Fruit fly (Drosophila melanogaster) whole organism, embryonic: ENCODE data around the gene COX7AL.

Experiments used
- Aef1 ChIP-seq: fragments of 200-800 bp; sonication (Bioruptor generic); IDR thresholded peaks from 3 replicates; pipeline ENCODE4 v1.3.6; 2022; ENCODE audit warnings: missing biosample characterization, missing genetic modification characterization
- CG10979 ChIP-seq: fragments of 200-800 bp; sonication (Bioruptor generic); optimal IDR thresholded peaks from 2 replicates; lab custom pipeline; 2018; ENCODE audit warnings: missing biosample characterization, mild to moderate bottlenecking, missing genetic modification characterization, moderate library complexity
- CG11085 ChIP-seq: fragments of 200-800 bp; sonication (Bioruptor generic); IDR thresholded peaks from 2 replicates; pipeline ENCODE4 v1.3.6; 2022; ENCODE audit warnings: missing biosample characterization, missing genetic modification characterization
- CG11504 ChIP-seq: fragments of 200-800 bp; sonication (Bioruptor generic); optimal IDR thresholded peaks from 3 replicates; lab custom pipeline; 2019; ENCODE audit warnings: missing biosample characterization, mild to moderate bottlenecking, missing genetic modification characterization, moderate library complexity
- CG11560 ChIP-seq: fragments of 200-800 bp; sonication (Bioruptor generic); IDR thresholded peaks from 3 replicates; pipeline ENCODE4 v1.3.6; 2022; ENCODE audit warnings: missing biosample characterization, missing genetic modification characterization
- CG11695 ChIP-seq: fragments of 200-800 bp; sonication (Bioruptor generic); IDR thresholded peaks from 3 replicates; pipeline ENCODE4 v1.3.6; 2022; ENCODE audit warnings: missing biosample characterization, missing genetic modification characterization
- CG13424 ChIP-seq: fragments of 200-800 bp; sonication (Bioruptor generic); optimal IDR thresholded peaks from 2 replicates; lab custom pipeline; 2019; ENCODE audit warnings: missing biosample characterization, mild to moderate bottlenecking, missing genetic modification characterization, moderate library complexity
- CG16779 ChIP-seq: fragments of 200-800 bp; sonication (Bioruptor generic); IDR thresholded peaks from 2 replicates; pipeline ENCODE4 v1.3.6; 2022; ENCODE audit warnings: missing biosample characterization, missing genetic modification characterization
- CG17568 ChIP-seq: fragments of 200-800 bp; sonication (Bioruptor generic); optimal IDR thresholded peaks from 2 replicates; lab custom pipeline; 2018; ENCODE audit warnings: missing biosample characterization, mild to moderate bottlenecking, missing genetic modification characterization, moderate library complexity
- CG2712 ChIP-seq: fragments of 200-800 bp; optimal IDR thresholded peaks from 3 replicates; lab custom pipeline; 2019; ENCODE audit warnings: missing biosample characterization, mild to moderate bottlenecking, missing genetic modification characterization, moderate library complexity
- CG31441 ChIP-seq: fragments of 200-800 bp; sonication (Bioruptor generic); IDR thresholded peaks from 2 replicates; pipeline ENCODE4 v1.3.6; 2022; ENCODE audit warnings: missing biosample characterization, missing genetic modification characterization
- CG4617 ChIP-seq: fragments of 200-800 bp; sonication (Bioruptor generic); optimal IDR thresholded peaks from 3 replicates; lab custom pipeline; 2016; ENCODE audit warnings: missing biosample characterization, missing genetic modification characterization, borderline replicate concordance
- CG6689 ChIP-seq: fragments of 200-800 bp; sonication (Bioruptor generic); IDR thresholded peaks from 2 replicates; pipeline ENCODE4 v1.3.6; 2022; ENCODE audit warnings: missing biosample characterization, missing genetic modification characterization
- CG6791 ChIP-seq: fragments of 200-800 bp; sonication (Bioruptor generic); IDR thresholded peaks from 3 replicates; pipeline ENCODE4 v1.3.6; 2022; ENCODE audit warnings: missing biosample characterization, missing genetic modification characterization; ENCODE audit not compliant: partially characterized antibody
- CG7271 ChIP-seq: fragments of 200-800 bp; sonication (Bioruptor generic); optimal IDR thresholded peaks from 2 replicates; lab custom pipeline; 2018; ENCODE audit warnings: missing biosample characterization, mild to moderate bottlenecking, missing genetic modification characterization, moderate library complexity
- CG8089 ChIP-seq: fragments of 200-800 bp; sonication (Bioruptor generic); optimal IDR thresholded peaks from 3 replicates; lab custom pipeline; 2016; ENCODE audit warnings: missing biosample characterization, missing genetic modification characterization
- CG8281 ChIP-seq: fragments of 200-800 bp; sonication (Bioruptor generic); optimal IDR thresholded peaks from 2 replicates; lab custom pipeline; 2018; ENCODE audit warnings: missing biosample characterization, mild to moderate bottlenecking, missing genetic modification characterization, moderate library complexity
- CG8478 ChIP-seq: fragments of >200 bp; optimal IDR thresholded peaks from 2 replicates; lab custom pipeline; 2018
- CG8924 ChIP-seq: fragments of 200-800 bp; optimal IDR thresholded peaks from 3 replicates; lab custom pipeline; 2019; ENCODE audit warnings: missing biosample characterization, mild to moderate bottlenecking, missing genetic modification characterization, moderate library complexity
- CG9609 ChIP-seq: fragments of 200-800 bp; sonication (Bioruptor generic); optimal IDR thresholded peaks from 3 replicates; lab custom pipeline; 2016; ENCODE audit warnings: missing biosample characterization, missing genetic modification characterization
- D19B ChIP-seq: fragments of 200-800 bp; sonication (Bioruptor generic); optimal IDR thresholded peaks from 2 replicates; lab custom pipeline; 2017; ENCODE audit warnings: missing biosample characterization, mild to moderate bottlenecking, missing genetic modification characterization
- Dek ChIP-seq: fragments of 200-800 bp; sonication (Bioruptor generic); optimal IDR thresholded peaks from 3 replicates; lab custom pipeline; 2019; ENCODE audit warnings: missing biosample characterization, mild to moderate bottlenecking, missing genetic modification characterization, moderate library complexity
- Ets97D ChIP-seq: fragments of 200-800 bp; sonication (Bioruptor generic); optimal IDR thresholded peaks from 3 replicates; lab custom pipeline; 2016; ENCODE audit warnings: missing biosample characterization, missing genetic modification characterization
- H15 ChIP-seq: fragments of 200-800 bp; sonication (Bioruptor generic); IDR thresholded peaks from 3 replicates; pipeline ENCODE4 v1.3.6; 2022; ENCODE audit warnings: missing biosample characterization, missing genetic modification characterization
- Hmr ChIP-seq: fragments of 200-800 bp; sonication (Bioruptor generic); optimal IDR thresholded peaks from 3 replicates; lab custom pipeline; 2017; ENCODE audit warnings: mild to moderate bottlenecking, missing biosample characterization, missing genetic modification reagents, missing genetic modification characterization
- Jarid2 ChIP-seq: fragments of 200-800 bp; sonication (Bioruptor generic); optimal IDR thresholded peaks from 3 replicates; lab custom pipeline; 2017; ENCODE audit warnings: mild to moderate bottlenecking, missing biosample characterization, missing genetic modification reagents, missing genetic modification characterization
- MESR4 ChIP-seq: fragments of 200-800 bp; sonication (Bioruptor generic); optimal IDR thresholded peaks from 2 replicates; lab custom pipeline; 2018; ENCODE audit warnings: missing biosample characterization, mild to moderate bottlenecking, missing genetic modification characterization, moderate library complexity
- MTF-1 ChIP-seq: fragments of 200-800 bp; sonication (Bioruptor generic); optimal IDR thresholded peaks from 2 replicates; lab custom pipeline; 2018; ENCODE audit warnings: missing biosample characterization, mild to moderate bottlenecking, missing genetic modification characterization, borderline replicate concordance
- NFAT ChIP-seq: fragments of 200-800 bp; sonication (Bioruptor generic); IDR thresholded peaks from 2 replicates; pipeline ENCODE4 v1.3.6; 2022; ENCODE audit warnings: missing biosample characterization, missing genetic modification characterization
- Nf-YA ChIP-seq: fragments of 200-800 bp; sonication (Bioruptor generic); IDR thresholded peaks from 2 replicates; pipeline ENCODE4 v1.3.6; 2022; ENCODE audit warnings: missing biosample characterization, missing genetic modification characterization
- Sin3A ChIP-seq: fragments of >200 bp; optimal IDR thresholded peaks from 2 replicates; lab custom pipeline; 2018
- Spps ChIP-seq: fragments of 200-800 bp; sonication (Bioruptor generic); optimal IDR thresholded peaks from 2 replicates; lab custom pipeline; 2018; ENCODE audit warnings: missing biosample characterization, mild to moderate bottlenecking, missing genetic modification characterization
- Sry-β ChIP-seq: fragments of 200-800 bp; sonication (Bioruptor generic); optimal IDR thresholded peaks from 2 replicates; lab custom pipeline; 2018; ENCODE audit warnings: missing biosample characterization, mild to moderate bottlenecking, missing genetic modification characterization, moderate library complexity
- TFAM ChIP-seq: fragments of 200-800 bp; sonication (Bioruptor generic); optimal IDR thresholded peaks from 2 replicates; lab custom pipeline; 2017; ENCODE audit warnings: missing biosample characterization, missing genetic modification characterization, inconsistent platforms
- Taf1 ChIP-seq: fragments of 200-800 bp; sonication (Bioruptor generic); IDR thresholded peaks from 2 replicates; pipeline ENCODE4 v1.3.6; 2022; ENCODE audit warnings: missing biosample characterization, missing genetic modification characterization
- bbx ChIP-seq: fragments of 200-800 bp; sonication (Bioruptor generic); IDR thresholded peaks from 2 replicates; pipeline ENCODE4 v1.3.6; 2022; ENCODE audit warnings: missing biosample characterization, missing genetic modification characterization; ENCODE audit not compliant: partially characterized antibody
- chn ChIP-seq: fragments of 200-800 bp; sonication (Bioruptor generic); optimal IDR thresholded peaks from 2 replicates; lab custom pipeline; 2016; ENCODE audit warnings: missing biosample characterization, missing genetic modification characterization
- crol ChIP-seq: fragments of 200-800 bp; sonication (Bioruptor generic); IDR thresholded peaks from 2 replicates; pipeline ENCODE4 v1.3.6; 2022; ENCODE audit warnings: missing biosample characterization, missing genetic modification characterization
- fd3F ChIP-seq: fragments of 200-800 bp; sonication (Bioruptor generic); optimal IDR thresholded peaks from 2 replicates; lab custom pipeline; 2018; ENCODE audit warnings: missing biosample characterization, mild to moderate bottlenecking, missing genetic modification characterization, moderate library complexity
- gcm2 ChIP-seq: fragments of 200-800 bp; sonication (Bioruptor generic); optimal IDR thresholded peaks from 2 replicates; lab custom pipeline; 2016; ENCODE audit warnings: missing biosample characterization, missing genetic modification characterization
- hkb ChIP-seq, 2 experiments: fragments of 200-800 bp in 1 of 2; fragments of >200 bp in 1 of 2; sonication (Bioruptor generic) in 1 of 2; IDR thresholded peaks in 1 of 2; optimal IDR thresholded peaks in 1 of 2; 2 replicates each; pipeline versions ENCODE4 v1.3.6 to Lab custom; 2017 to 2022; ENCODE audit warnings: missing biosample characterization in 1 of 2, missing genetic modification characterization in 1 of 2
- inv ChIP-seq: fragments of 200-800 bp; sonication (Bioruptor generic); IDR thresholded peaks from 2 replicates; pipeline ENCODE4 v1.3.6; 2022; ENCODE audit warnings: missing biosample characterization, missing genetic modification characterization; ENCODE audit not compliant: partially characterized antibody
- jing ChIP-seq: fragments of 200-800 bp; sonication (Bioruptor generic); optimal IDR thresholded peaks from 2 replicates; lab custom pipeline; 2018; ENCODE audit warnings: missing biosample characterization, mild to moderate bottlenecking, missing genetic modification characterization
- ken ChIP-seq: fragments of 200-800 bp; sonication (Bioruptor generic); IDR thresholded peaks from 3 replicates; pipeline ENCODE4 v1.3.6; 2022; ENCODE audit warnings: missing biosample characterization, missing genetic modification characterization
- mam ChIP-seq: fragments of 200-800 bp; sonication (Bioruptor generic); optimal IDR thresholded peaks from 3 replicates; lab custom pipeline; 2016; ENCODE audit warnings: missing biosample characterization, missing genetic modification characterization
- pan ChIP-seq, 4 experiments: fragments of >200 bp in 3 of 4; fragments of 200-800 bp in 1 of 4; sonication (Bioruptor generic) in 1 of 4; optimal IDR thresholded peaks in 3 of 4; IDR thresholded peaks in 1 of 4; 2 replicates each; pipeline versions ENCODE4 v1.3.6 to Lab custom; 2017 to 2022; ENCODE audit warnings: missing biosample characterization in 2 of 4, missing genetic modification characterization in 2 of 4, mixed read lengths in 1 of 4
- pzg ChIP-seq: fragments of 200-800 bp; sonication (Bioruptor generic); optimal IDR thresholded peaks from 3 replicates; lab custom pipeline; 2018; ENCODE audit warnings: missing biosample characterization, mild to moderate bottlenecking, missing genetic modification characterization, moderate library complexity
- rib ChIP-seq: fragments of 200-800 bp; sonication (Bioruptor generic); IDR thresholded peaks from 2 replicates; pipeline ENCODE4 v1.3.6; 2022; ENCODE audit warnings: missing biosample characterization, missing genetic modification characterization
- tx ChIP-seq: fragments of 200-800 bp; sonication (Bioruptor generic); optimal IDR thresholded peaks from 2 replicates; lab custom pipeline; 2016; ENCODE audit warnings: missing biosample characterization, missing genetic modification characterization
- usp ChIP-seq: fragments of >200 bp; optimal IDR thresholded peaks from 2 replicates; lab custom pipeline; 2017; ENCODE audit warnings: missing biosample characterization, missing genetic modification characterization
- z ChIP-seq: fragments of 200-800 bp; sonication (Bioruptor generic); IDR thresholded peaks from 3 replicates; pipeline ENCODE4 v1.3.6; 2022; ENCODE audit warnings: missing biosample characterization, missing genetic modification characterization

COX7AL gene

dm6 chr3R:8313038-8313437 is 30.4 kb upstream of the COX7AL start, which contains the start of gene CG7483 (continued):
- no peak for TF ChIP-seq pan (optimal IDR thresholded peaks at IDR 0.05; lab: Kevin White, UChicago)
- TF ChIP-seq pan (GFP tag; optimal IDR thresholded peaks at IDR 0.05 in 1 of 2, IDR thresholded peaks at IDR 0.05 in 1 of 2) = peak in 1 of 2 experiments; percentile 5
- TF ChIP-seq CG8089 (GFP tag; lab: Kevin White, UChicago) = no peak
- no peak for TF ChIP-seq tx
- TF ChIP-seq CG7271 (tag; lab: Kevin White, UChicago) = peak; percentile 3
- TF ChIP-seq CG11695 (GFP tag; lab: Robert Waterston, UW) = no peak
- TF ChIP-seq Taf1 (GFP tag; lab: Robert Waterston, UW) = no peak
- TF ChIP-seq hkb (optimal IDR thresholded peaks at IDR 0.05; lab: Kevin White, UChicago) = no peak
- TF ChIP-seq hkb (GFP tag; IDR thresholded peaks at IDR 0.05; lab: Robert Waterston, UW) = no peak
- TF ChIP-seq CG8281 (tag; lab: Kevin White, UChicago) = no peak
- no peak for TF ChIP-seq ken (GFP tag; lab: Robert Waterston, UW)
- 0 out of 2 replicates have a peak, but pooled peaks have one; percentile 18 for TF ChIP-seq CG31441 (GFP tag; lab: Robert Waterston, UW)
- TF ChIP-seq Sin3A (lab: Kevin White, UChicago) = peak; percentile 34
- peak; percentile 76 for TF ChIP-seq pzg (GFP tag; lab: Kevin White, UChicago)
- TF ChIP-seq usp (GFP tag; lab: Kevin White, UChicago) = no peak
- no peak for TF ChIP-seq MTF-1 (GFP tag; lab: Kevin White, UChicago)
- peak; percentile 86 for TF ChIP-seq CG11504
- peak; percentile 90 for TF ChIP-seq CG6791
- no peak for TF ChIP-seq Dek
- no peak for TF ChIP-seq rib (GFP tag; lab: Robert Waterston, UW)
- no peak for TF ChIP-seq Hmr (GFP tag; lab: Kevin White, UChicago)
- no peak for TF ChIP-seq CG10979 (tag; lab: Kevin White, UChicago)
- TF ChIP-seq Spps = no peak
- no peak for TF ChIP-seq CG11560 (tag; lab: Robert Waterston, UW)
- TF ChIP-seq MESR4 (GFP tag; lab: Kevin White, UChicago) = peak; percentile 93
- TF ChIP-seq jing (GFP tag; lab: Kevin White, UChicago) = no peak
- TF ChIP-seq bbx (GFP tag; lab: Robert Waterston, UW) = peak; percentile 84
- TF ChIP-seq Jarid2 = no peak
- TF ChIP-seq CG16779 = no peak
- peak; percentile 22 for TF ChIP-seq CG2712 (tag; lab: Kevin White, UChicago)
- TF ChIP-seq inv (GFP tag; lab: Robert Waterston, UW) = peak; percentile 59
- no peak for TF ChIP-seq crol (GFP tag; lab: Robert Waterston, UW)
- TF ChIP-seq gcm2 = no peak
- TF ChIP-seq CG11085 (GFP tag; lab: Robert Waterston, UW) = no peak
- TF ChIP-seq CG13424 (tag; lab: Kevin White, UChicago) = no peak
- no peak for TF ChIP-seq mam
- no peak for TF ChIP-seq chn (GFP tag; lab: Kevin White, UChicago)
- TF ChIP-seq TFAM (GFP tag; lab: Kevin White, UChicago) = no peak
- no peak for TF ChIP-seq Sry-β (GFP tag; lab: Kevin White, UChicago)
- no peak for TF ChIP-seq CG9609 (GFP tag; lab: Kevin White, UChicago)
- peak; percentile 46 for TF ChIP-seq CG4617 (GFP tag; lab: Kevin White, UChicago)
- no peak for TF ChIP-seq CG6689 (GFP tag; lab: Robert Waterston, UW)
- TF ChIP-seq CG17568 (GFP tag; lab: Kevin White, UChicago) = no peak
- TF ChIP-seq NFAT (GFP tag; lab: Robert Waterston, UW) = no peak
- TF ChIP-seq z (GFP tag; lab: Robert Waterston, UW) = no peak
- peak; percentile 20 for TF ChIP-seq Ets97D
- no peak for TF ChIP-seq Aef1 (GFP tag; lab: Robert Waterston, UW)
- no peak for TF ChIP-seq CG8924 (tag; lab: Kevin White, UChicago)
- no peak for TF ChIP-seq H15 (GFP tag; lab: Robert Waterston, UW)
- no peak for TF ChIP-seq D19B (GFP tag; lab: Kevin White, UChicago)
- no peak for TF ChIP-seq fd3F
- TF ChIP-seq CG8478 = no peak
- no peak for TF ChIP-seq Nf-YA
